Fruit fly (Drosophila melanogaster) whole organism, embryonic: ENCODE data around the gene Zyx.
A peak's percentile ranks its signal among the peaks of the same experiment; 100 is the strongest.

Experiments
- ATbp ChIP-seq: fragments of 200-800 bp; sonication (Bioruptor generic); optimal IDR thresholded peaks from 2 replicates; lab custom pipeline; 2017; ENCODE audit warnings: missing biosample characterization, mild to moderate bottlenecking, missing genetic modification characterization, missing genetic modification reagents
- BEAF-32 ChIP-seq: fragments of 200-800 bp; sonication (Bioruptor generic); optimal IDR thresholded peaks from 3 replicates; lab custom pipeline; 2017; ENCODE audit warnings: missing biosample characterization, missing genetic modification characterization, mild to moderate bottlenecking, moderate library complexity, missing genetic modification reagents
- BtbVII ChIP-seq: fragments of 200-800 bp; sonication (Bioruptor generic); optimal IDR thresholded peaks from 3 replicates; lab custom pipeline; 2017; ENCODE audit warnings: missing biosample characterization, mild to moderate bottlenecking, missing genetic modification characterization
- CG1024 ChIP-seq: fragments of 200-800 bp; sonication (Bioruptor generic); IDR thresholded peaks from 2 replicates; pipeline ENCODE4 v1.3.6; 2022; ENCODE audit warnings: missing biosample characterization, missing genetic modification characterization
- CG12071 ChIP-seq: fragments of 200-800 bp; sonication (Bioruptor generic); optimal IDR thresholded peaks from 3 replicates; lab custom pipeline; 2018; ENCODE audit warnings: missing biosample characterization, mild to moderate bottlenecking, missing genetic modification characterization
- CG12299 ChIP-seq: fragments of 200-800 bp; sonication (Bioruptor generic); optimal IDR thresholded peaks from 2 replicates; lab custom pipeline; 2018; ENCODE audit warnings: missing biosample characterization, mild to moderate bottlenecking, missing genetic modification characterization
- CG1233 ChIP-seq: fragments of 200-800 bp; sonication (Bioruptor generic); optimal IDR thresholded peaks from 4 replicates; lab custom pipeline; 2018; ENCODE audit warnings: missing biosample characterization, mild to moderate bottlenecking, missing genetic modification characterization
- CG12769 ChIP-seq: fragments of 200-800 bp; sonication (Bioruptor generic); optimal IDR thresholded peaks from 2 replicates; lab custom pipeline; 2019; ENCODE audit warnings: missing biosample characterization, mild to moderate bottlenecking, missing genetic modification characterization, moderate library complexity
- CG15514 ChIP-seq: fragments of 200-800 bp; sonication (Bioruptor generic); optimal IDR thresholded peaks from 3 replicates; lab custom pipeline; 2017; ENCODE audit warnings: missing biosample characterization, missing genetic modification characterization, mild to moderate bottlenecking, moderate library complexity, missing genetic modification reagents
- CG2120 ChIP-seq: fragments of 200-800 bp; sonication (Bioruptor generic); optimal IDR thresholded peaks from 3 replicates; lab custom pipeline; 2016; ENCODE audit warnings: missing biosample characterization, missing genetic modification characterization
- CG3995 ChIP-seq: fragments of 200-800 bp; sonication (Bioruptor generic); optimal IDR thresholded peaks from 3 replicates; lab custom pipeline; 2016; ENCODE audit warnings: missing biosample characterization, missing genetic modification characterization
- CG4617 ChIP-seq: fragments of 200-800 bp; sonication (Bioruptor generic); optimal IDR thresholded peaks from 3 replicates; lab custom pipeline; 2016; ENCODE audit warnings: missing biosample characterization, missing genetic modification characterization, borderline replicate concordance
- CG7987 ChIP-seq: fragments of 200-800 bp; sonication (Bioruptor generic); optimal IDR thresholded peaks from 2 replicates; lab custom pipeline; 2018; ENCODE audit warnings: missing biosample characterization, mild to moderate bottlenecking, missing genetic modification characterization, moderate library complexity
- CG8290 ChIP-seq, 3 experiments: fragments of 200-800 bp; sonication (Bioruptor generic); optimal IDR thresholded peaks; 2 replicates each; lab custom pipeline; 2016 to 2019; ENCODE audit warnings: missing biosample characterization in 3 of 3, missing genetic modification characterization in 3 of 3, mild to moderate bottlenecking in 2 of 3, moderate library complexity in 1 of 3
- CG8924 ChIP-seq: fragments of 200-800 bp; optimal IDR thresholded peaks from 3 replicates; lab custom pipeline; 2019; ENCODE audit warnings: missing biosample characterization, mild to moderate bottlenecking, missing genetic modification characterization, moderate library complexity
- Deaf1 ChIP-seq: fragments of 200-800 bp; optimal IDR thresholded peaks from 3 replicates; lab custom pipeline; 2019; ENCODE audit warnings: missing biosample characterization, mild to moderate bottlenecking, missing genetic modification characterization, moderate library complexity
- Dfd ChIP-seq, 2 experiments: fragments of >200 bp; optimal IDR thresholded peaks; 2 replicates each; lab custom pipeline; 2017; ENCODE audit warnings: missing biosample characterization in 2 of 2, missing genetic modification characterization in 2 of 2
- Dref ChIP-seq: fragments of 200-800 bp; sonication (Bioruptor generic); IDR thresholded peaks from 2 replicates; pipeline ENCODE4 v1.3.6; 2022; ENCODE audit warnings: missing biosample characterization, missing genetic modification characterization
- Eip74EF ChIP-seq, 2 experiments: fragments of 200-800 bp in 1 of 2; fragments of >200 bp in 1 of 2; sonication (Bioruptor generic) in 1 of 2; optimal IDR thresholded peaks; 2 replicates each; lab custom pipeline; 2017 to 2019; ENCODE audit warnings: missing biosample characterization in 2 of 2, missing genetic modification characterization in 2 of 2, mild to moderate bottlenecking in 1 of 2, moderate library complexity in 1 of 2
- Ets65A ChIP-seq: fragments of 200-800 bp; sonication (Bioruptor generic); peaks from one replicate; lab custom pipeline; 2016; ENCODE audit warnings: missing biosample characterization, missing genetic modification characterization
- Nf-YC ChIP-seq: fragments of 200-800 bp; optimal IDR thresholded peaks from 3 replicates; lab custom pipeline; 2019; ENCODE audit warnings: missing biosample characterization, mild to moderate bottlenecking, missing genetic modification characterization, moderate library complexity
- NfI ChIP-seq: fragments of 200-800 bp; sonication (Bioruptor generic); optimal IDR thresholded peaks from 3 replicates; lab custom pipeline; 2018; ENCODE audit warnings: missing biosample characterization, mild to moderate bottlenecking, missing genetic modification characterization, moderate library complexity
- Sry-β ChIP-seq: fragments of 200-800 bp; sonication (Bioruptor generic); optimal IDR thresholded peaks from 2 replicates; lab custom pipeline; 2018; ENCODE audit warnings: missing biosample characterization, mild to moderate bottlenecking, missing genetic modification characterization, moderate library complexity
- Sry-δ ChIP-seq: fragments of 200-800 bp; sonication (Bioruptor generic); optimal IDR thresholded peaks from 2 replicates; lab custom pipeline; 2016; ENCODE audit warnings: missing biosample characterization, missing genetic modification characterization
- aop ChIP-seq: fragments of 200-800 bp; sonication (Bioruptor generic); IDR thresholded peaks from 2 replicates; pipeline ENCODE4 v1.3.6; 2022; ENCODE audit warnings: missing biosample characterization, missing genetic modification characterization
- croc ChIP-seq: fragments of 200-800 bp; sonication (Bioruptor generic); conservative IDR thresholded peaks from 3 replicates; pipeline ENCODE4 v1.3.6; 2022; ENCODE audit warnings: missing biosample characterization, missing genetic modification characterization
- dmrt11E ChIP-seq: fragments of 200-800 bp; sonication (Bioruptor generic); optimal IDR thresholded peaks from 3 replicates; lab custom pipeline; 2018; ENCODE audit warnings: missing biosample characterization, mild to moderate bottlenecking, missing genetic modification characterization, moderate library complexity
- dpn ChIP-seq, 2 experiments: fragments of 200-800 bp; sonication (Bioruptor generic); optimal IDR thresholded peaks; 3 replicates each; lab custom pipeline; 2016; ENCODE audit warnings: missing biosample characterization in 2 of 2, missing genetic modification characterization in 2 of 2
- eve ChIP-seq, 2 experiments: fragments of >200 bp; optimal IDR thresholded peaks; 2 replicates each; lab custom pipeline; 2017; ENCODE audit warnings: missing biosample characterization in 2 of 2, missing genetic modification characterization in 2 of 2
- ewg ChIP-seq: fragments of 200-800 bp; sonication (Bioruptor generic); optimal IDR thresholded peaks from 3 replicates; lab custom pipeline; 2017; ENCODE audit warnings: mild to moderate bottlenecking, missing biosample characterization, missing genetic modification reagents, missing genetic modification characterization
- gcm ChIP-seq: fragments of 200-800 bp; sonication (Bioruptor generic); optimal IDR thresholded peaks from 2 replicates; lab custom pipeline; 2019; ENCODE audit warnings: missing biosample characterization, mild to moderate bottlenecking, missing genetic modification characterization, moderate library complexity
- gfzf ChIP-seq: fragments of 200-800 bp; sonication (Bioruptor generic); optimal IDR thresholded peaks from 2 replicates; lab custom pipeline; 2016; ENCODE audit warnings: missing biosample characterization, mild to moderate bottlenecking, missing genetic modification characterization, moderate library complexity
- lbe ChIP-seq: fragments of 200-800 bp; sonication (Bioruptor generic); optimal IDR thresholded peaks from 2 replicates; lab custom pipeline; 2016; ENCODE audit warnings: missing biosample characterization, mild to moderate bottlenecking, missing genetic modification characterization
- oc ChIP-seq: fragments of 200-800 bp; sonication (Bioruptor generic); optimal IDR thresholded peaks from 2 replicates; lab custom pipeline; 2018; ENCODE audit warnings: missing biosample characterization, mild to moderate bottlenecking, missing genetic modification characterization, moderate library complexity
- p53 ChIP-seq: fragments of 200-800 bp; sonication (Bioruptor generic); optimal IDR thresholded peaks from 2 replicates; lab custom pipeline; 2016; ENCODE audit warnings: missing biosample characterization, missing genetic modification characterization
- peb ChIP-seq: fragments of 200-800 bp; sonication (Bioruptor generic); IDR thresholded peaks from 2 replicates; pipeline ENCODE4 v1.3.6; 2022; ENCODE audit warnings: missing biosample characterization, missing genetic modification characterization
- pnt ChIP-seq: fragments of 200-800 bp; sonication (Bioruptor generic); optimal IDR thresholded peaks from 3 replicates; lab custom pipeline; 2016; ENCODE audit warnings: missing biosample characterization, missing genetic modification characterization
- row ChIP-seq: fragments of 200-800 bp; sonication (Bioruptor generic); IDR thresholded peaks from 3 replicates; pipeline ENCODE4 v1.3.6; 2022; ENCODE audit warnings: missing biosample characterization, missing genetic modification characterization
- sr ChIP-seq: fragments of 200-800 bp; sonication (Bioruptor generic); IDR thresholded peaks from 3 replicates; pipeline ENCODE4 v1.3.6; 2022; ENCODE audit warnings: missing biosample characterization, missing genetic modification characterization
- zen ChIP-seq: fragments of 200-800 bp; sonication (Bioruptor generic); optimal IDR thresholded peaks from 3 replicates; lab custom pipeline; 2018; ENCODE audit warnings: missing biosample characterization, mild to moderate bottlenecking, missing genetic modification characterization, moderate library complexity

The Zyx gene

dm6 chr4:1060373-1061094, 4.3 kb downstream of the Zyx start, which contains the start of gene apolpp (continued):
- peak; percentile 63 for TF ChIP-seq BEAF-32 (GFP tag; lab: Kevin White, UChicago)
- no peak for TF ChIP-seq croc (GFP tag; lab: Robert Waterston, UW)
- TF ChIP-seq CG8290 (GFP tag; optimal IDR thresholded peaks at IDR 0.05; lab: Kevin White, UChicago): peak; percentile 78
- TF ChIP-seq CG8290 (tag; optimal IDR thresholded peaks at IDR 0.05; lab: Kevin White, UChicago): peak in 1 of 2 experiments; percentile 81
- peak; percentile 17 for TF ChIP-seq NfI (GFP tag; lab: Kevin White, UChicago)
- peak; percentile 99 for TF ChIP-seq CG1024
- TF ChIP-seq aop: no peak
- TF ChIP-seq sr (GFP tag; lab: Robert Waterston, UW): no peak
- peak; percentile 26 for TF ChIP-seq BtbVII (GFP tag; lab: Kevin White, UChicago)
- peak; percentile 89 for TF ChIP-seq Ets65A (GFP tag; lab: Kevin White, UChicago)
- peak; percentile 3 for TF ChIP-seq ewg (GFP tag; lab: Kevin White, UChicago)
- TF ChIP-seq gfzf (GFP tag; lab: Kevin White, UChicago): peak; percentile 79
- TF ChIP-seq Sry-β (GFP tag; lab: Kevin White, UChicago): peak; percentile 2
- no peak for TF ChIP-seq ATbp
- TF ChIP-seq CG12071 (GFP tag; lab: Kevin White, UChicago): no peak
- peak; percentile 45 for TF ChIP-seq CG12299 (tag; lab: Kevin White, UChicago)
- no peak for TF ChIP-seq lbe (GFP tag; lab: Kevin White, UChicago)
- no peak for TF ChIP-seq Dref (GFP tag; lab: Robert Waterston, UW)
- no peak for TF ChIP-seq peb (GFP tag; lab: Robert Waterston, UW)
- TF ChIP-seq dmrt11E (tag; lab: Kevin White, UChicago): no peak
- peak in 1 of 2 experiments; percentile 2 for TF ChIP-seq eve (GFP tag; optimal IDR thresholded peaks at IDR 0.05; lab: Kevin White, UChicago)
- peak in 1 of 2 experiments; percentile 60 for TF ChIP-seq Dfd (GFP tag; optimal IDR thresholded peaks at IDR 0.05; lab: Kevin White, UChicago)
- TF ChIP-seq Sry-δ (GFP tag; lab: Kevin White, UChicago): peak; percentile 59
- peak; percentile 87 for TF ChIP-seq row
- TF ChIP-seq Nf-YC (tag; lab: Kevin White, UChicago): peak; percentile 10
- TF ChIP-seq zen: peak; percentile 45
- no peak for TF ChIP-seq CG1233 (GFP tag; lab: Kevin White, UChicago)
- TF ChIP-seq gcm (GFP tag; lab: Kevin White, UChicago): no peak
- TF ChIP-seq oc (tag; lab: Kevin White, UChicago): no peak
- TF ChIP-seq Eip74EF (GFP tag; optimal IDR thresholded peaks at IDR 0.05; lab: Kevin White, UChicago): peak in 1 of 2 experiments; percentile 50
- no peak for TF ChIP-seq pnt (GFP tag; lab: Kevin White, UChicago)
- TF ChIP-seq CG15514 (GFP tag; lab: Kevin White, UChicago): peak; percentile 46
- no peak for TF ChIP-seq Deaf1
- peak; percentile 33 for TF ChIP-seq CG3995 (GFP tag; lab: Kevin White, UChicago)
- no peak for TF ChIP-seq CG7987 (GFP tag; lab: Kevin White, UChicago)
- peak; percentile 64 for TF ChIP-seq CG8924 (tag; lab: Kevin White, UChicago)
- peak in 1 of 2 experiments; percentile 28 for TF ChIP-seq dpn (GFP tag; optimal IDR thresholded peaks at IDR 0.05; lab: Kevin White, UChicago)
- TF ChIP-seq CG12769 (tag; lab: Kevin White, UChicago): peak; percentile 23
- TF ChIP-seq CG2120: peak; percentile 36
- peak; percentile 59 for TF ChIP-seq CG4617
- TF ChIP-seq p53 (GFP tag; lab: Kevin White, UChicago): no peak
